Worm (Caenorhabditis elegans): ENCODE measurements around the gene gsy-1.

ce11 chrII:12819979-12820378, 57.9 kb downstream of the gsy-1 start:
- TF ChIP-seq blmp-1 (tag; optimal IDR thresholded peaks at IDR 0.05) (peak; percentile 68), ceh-90 (tag; optimal IDR thresholded peaks at IDR 0.05) (no peak), Y116A8C.19 (tag; optimal IDR thresholded peaks at IDR 0.05; ENCODE audit: borderline replicate concordance) (no peak), ceh-82 (tag; optimal IDR thresholded peaks at IDR 0.05) (no peak), xbp-1 (tag; optimal IDR thresholded peaks at IDR 0.05) (no peak)
